Worm (Caenorhabditis elegans) whole organism, young adult: Measurements from ENCODE around the gene F35D11.4.

ENCODE experiments used
- B0261.1 ChIP-seq: sonication (generic microtip); optimal IDR thresholded peaks from 2 replicates; lab custom pipeline; 2016; ENCODE audit warnings: mild to moderate bottlenecking, missing genetic modification characterization, moderate library complexity, missing compliant biosample characterization
- F33H1.4 ChIP-seq: fragments of 200-800 bp; sonication (Bioruptor generic); IDR thresholded peaks from 2 replicates; pipeline ENCODE4 v1.3.6; 2022; ENCODE audit warnings: missing genetic modification reagents, missing genetic modification characterization, missing compliant biosample characterization
- F37B4.10 ChIP-seq: fragments of 200-800 bp; sonication (Bioruptor generic); IDR thresholded peaks from 2 replicates; pipeline ENCODE4 v1.3.6; 2022; ENCODE audit warnings: missing genetic modification characterization, missing compliant biosample characterization
- F49E8.2 ChIP-seq: sonication (generic microtip); optimal IDR thresholded peaks from 3 replicates; lab custom pipeline; 2017; ENCODE audit warnings: missing genetic modification characterization, mild to moderate bottlenecking, missing compliant biosample characterization, antibody characterized with exemption, moderate library complexity; ENCODE audit not compliant: insufficient read depth
- F52B5.7 ChIP-seq: sonication (generic microtip); optimal IDR thresholded peaks from 2 replicates; lab custom pipeline; 2016; ENCODE audit warnings: mild to moderate bottlenecking, missing genetic modification characterization, missing compliant biosample characterization
- K11D2.4 ChIP-seq: fragments of 200-800 bp; sonication (Bioruptor generic); IDR thresholded peaks from 2 replicates; pipeline ENCODE4 v1.3.6; 2022; ENCODE audit warnings: missing genetic modification reagents, missing genetic modification characterization, missing compliant biosample characterization
- K12H6.12 ChIP-seq: fragments of 200-800 bp; sonication (Bioruptor generic); optimal IDR thresholded peaks from 2 replicates; lab custom pipeline; 2018; ENCODE audit warnings: mild to moderate bottlenecking, missing genetic modification characterization, missing compliant biosample characterization
- T26A5.8 ChIP-seq: sonication (generic microtip); optimal IDR thresholded peaks from 2 replicates; lab custom pipeline; 2016; ENCODE audit warnings: missing genetic modification characterization, missing compliant biosample characterization
- Y53F4B.3 ChIP-seq: fragments of 200-800 bp; sonication (Bioruptor generic); IDR thresholded peaks from 2 replicates; pipeline ENCODE4 v1.3.6; 2022; ENCODE audit warnings: missing genetic modification reagents, missing genetic modification characterization, missing compliant biosample characterization
- Y56A3A.18 ChIP-seq: fragments of 200-800 bp; sonication (Bioruptor generic); IDR thresholded peaks from 2 replicates; pipeline ENCODE4 v1.3.6; 2022; ENCODE audit warnings: missing genetic modification reagents, missing genetic modification characterization, missing compliant biosample characterization
- akir-1 ChIP-seq: fragments of 200-800 bp; sonication (Bioruptor generic); optimal IDR thresholded peaks from 2 replicates; lab custom pipeline; 2018; ENCODE audit warnings: mild to moderate bottlenecking, missing genetic modification characterization, moderate library complexity, missing compliant biosample characterization
- ama-1 ChIP-seq, 3 experiments: fragments of 150-350 bp in 1 of 3; sonication (generic microtip) in 2 of 3; optimal IDR thresholded peaks; 2 replicates each; lab custom pipeline; 2014 to 2018; ENCODE audit warnings: missing biosample characterization in 2 of 3, missing genetic modification characterization in 2 of 3, missing genetic modification reagents in 2 of 3
- atf-7 ChIP-seq: sonication (generic microtip); optimal IDR thresholded peaks from 2 replicates; lab custom pipeline; 2017; ENCODE audit warnings: mild to moderate bottlenecking, missing genetic modification characterization, missing compliant biosample characterization
- bed-2 ChIP-seq: fragments of 200-800 bp; sonication (Bioruptor generic); IDR thresholded peaks from 2 replicates; pipeline ENCODE4 v1.3.6; 2022; ENCODE audit warnings: missing genetic modification reagents, missing genetic modification characterization, missing compliant biosample characterization
- ceh-58 ChIP-seq: fragments of 200-800 bp; sonication (Bioruptor generic); IDR thresholded peaks from 2 replicates; pipeline ENCODE4 v1.3.6; 2022; ENCODE audit warnings: missing genetic modification characterization, missing compliant biosample characterization
- ceh-91 ChIP-seq: fragments of 200-800 bp; sonication (Bioruptor generic); IDR thresholded peaks from 2 replicates; pipeline ENCODE4 v1.3.6; 2022; ENCODE audit warnings: missing genetic modification reagents, missing genetic modification characterization, missing compliant biosample characterization
- dox-1 ChIP-seq: fragments of 200-800 bp; sonication (Bioruptor generic); IDR thresholded peaks from 2 replicates; pipeline ENCODE4 v1.3.6; 2022; ENCODE audit warnings: missing genetic modification reagents, missing genetic modification characterization, missing compliant biosample characterization
- efl-1 ChIP-seq: fragments of 150-350 bp; optimal IDR thresholded peaks from 2 replicates; lab custom pipeline; 2014; ENCODE audit warnings: missing biosample characterization, missing genetic modification reagents, missing genetic modification characterization
- egl-18 ChIP-seq: fragments of 200-800 bp; sonication (Bioruptor generic); IDR thresholded peaks from 2 replicates; pipeline ENCODE4 v1.3.6; 2022; ENCODE audit warnings: missing genetic modification reagents, missing genetic modification characterization, missing compliant biosample characterization
- egl-44 ChIP-seq: fragments of 200-800 bp; sonication (Bioruptor generic); IDR thresholded peaks from 2 replicates; pipeline ENCODE4 v1.3.6; 2022; ENCODE audit warnings: missing genetic modification reagents, missing genetic modification characterization, missing compliant biosample characterization
- ets-4 ChIP-seq: fragments of 200-800 bp; sonication (Bioruptor generic); optimal IDR thresholded peaks from 2 replicates; lab custom pipeline; 2018; ENCODE audit warnings: mild to moderate bottlenecking, missing genetic modification characterization, missing compliant biosample characterization
- gei-17 ChIP-seq: fragments of 200-800 bp; sonication (Bioruptor generic); optimal IDR thresholded peaks from 2 replicates; lab custom pipeline; 2018; ENCODE audit warnings: mild to moderate bottlenecking, missing genetic modification characterization, missing compliant biosample characterization
- him-1 ChIP-seq: sonication (generic microtip); optimal IDR thresholded peaks from 2 replicates; lab custom pipeline; 2016; ENCODE audit warnings: missing genotype, missing genetic modification reagents, missing genetic modification characterization, missing compliant biosample characterization
- hlh-12 ChIP-seq: sonication (generic microtip); optimal IDR thresholded peaks from 2 replicates; lab custom pipeline; 2016; ENCODE audit warnings: missing genetic modification characterization, missing compliant biosample characterization
- hrde-1 ChIP-seq: sonication (generic microtip); optimal IDR thresholded peaks from 2 replicates; lab custom pipeline; 2016; ENCODE audit warnings: missing genetic modification characterization, mild to moderate bottlenecking, missing compliant biosample characterization, moderate library complexity, missing genotype, missing genetic modification reagents, borderline replicate concordance
- hsf-1 ChIP-seq: fragments of 200-800 bp; sonication (Bioruptor generic); IDR thresholded peaks from 2 replicates; pipeline ENCODE4 v1.3.6; 2022; ENCODE audit warnings: missing genetic modification reagents, missing genetic modification characterization, missing compliant biosample characterization
- lin-26 ChIP-seq: fragments of 200-800 bp; sonication (Bioruptor generic); IDR thresholded peaks from 2 replicates; pipeline ENCODE4 v1.3.6; 2022; ENCODE audit warnings: missing genetic modification reagents, missing genetic modification characterization, missing compliant biosample characterization
- lin-35 ChIP-seq, 3 experiments: fragments of 150-350 bp in 2 of 3; sonication (generic microtip) in 1 of 3; optimal IDR thresholded peaks; 2 replicates each; lab custom pipeline; 2014 to 2018; ENCODE audit warnings: missing biosample characterization in 3 of 3, missing genetic modification characterization in 3 of 3, missing genetic modification reagents in 3 of 3
- lsl-1 ChIP-seq: fragments of 200-800 bp; sonication (Bioruptor generic); optimal IDR thresholded peaks from 2 replicates; lab custom pipeline; 2018; ENCODE audit warnings: mild to moderate bottlenecking, missing genetic modification characterization, moderate library complexity, missing compliant biosample characterization
- madf-6 ChIP-seq: fragments of 200-800 bp; sonication (Bioruptor generic); IDR thresholded peaks from 2 replicates; pipeline ENCODE4 v1.3.6; 2022; ENCODE audit warnings: missing genetic modification reagents, missing genetic modification characterization, missing compliant biosample characterization
- madf-8 ChIP-seq: fragments of 200-800 bp; sonication (Bioruptor generic); conservative IDR thresholded peaks from 2 replicates; pipeline ENCODE4 v1.3.6; 2022; ENCODE audit warnings: missing genetic modification reagents, missing genetic modification characterization, missing compliant biosample characterization
- nfya-2 ChIP-seq: fragments of 200-800 bp; sonication (Bioruptor generic); IDR thresholded peaks from 2 replicates; pipeline ENCODE4 v1.3.6; 2022; ENCODE audit warnings: missing genetic modification reagents, missing genetic modification characterization, missing compliant biosample characterization
- nfyb-1 ChIP-seq: fragments of 200-800 bp; sonication (Bioruptor generic); IDR thresholded peaks from 2 replicates; pipeline ENCODE4 v1.3.6; 2022; ENCODE audit warnings: missing genetic modification reagents, missing genetic modification characterization, missing compliant biosample characterization
- nhr-27 ChIP-seq: fragments of 200-800 bp; sonication (Bioruptor generic); optimal IDR thresholded peaks from 2 replicates; lab custom pipeline; 2018; ENCODE audit warnings: mild to moderate bottlenecking, missing genetic modification characterization, moderate library complexity, missing compliant biosample characterization
- nhr-90 ChIP-seq: sonication (generic microtip); optimal IDR thresholded peaks from 2 replicates; lab custom pipeline; 2016; ENCODE audit warnings: missing genotype, mild to moderate bottlenecking, missing genetic modification characterization, missing compliant biosample characterization
- pha-4 ChIP-seq: fragments of 150-350 bp; sonication (generic microtip); optimal IDR thresholded peaks from 2 replicates; lab custom pipeline; 2014; ENCODE audit warnings: missing biosample characterization, missing genetic modification reagents, missing genetic modification characterization
- rec-8 ChIP-seq, 2 experiments: sonication (generic microtip); optimal IDR thresholded peaks; 2 replicates each; lab custom pipeline; 2016; ENCODE audit warnings: mild to moderate bottlenecking in 2 of 2, missing genetic modification characterization in 2 of 2, missing genetic modification reagents in 2 of 2, missing genotype in 2 of 2, missing biosample characterization in 1 of 2, missing compliant biosample characterization in 1 of 2, moderate library complexity in 1 of 2
- rpc-1 ChIP-seq, 2 experiments: fragments of 150-350 bp in 1 of 2; sonication (generic microtip) in 1 of 2; optimal IDR thresholded peaks; 2 replicates each; lab custom pipeline; 2014 to 2018; ENCODE audit warnings: missing biosample characterization in 1 of 2, missing genetic modification characterization in 1 of 2, missing genetic modification reagents in 1 of 2, missing genotype in 1 of 2
- sea-2 ChIP-seq: fragments of 200-800 bp; sonication (Bioruptor generic); IDR thresholded peaks from 2 replicates; pipeline ENCODE4 v1.3.6; 2022; ENCODE audit warnings: missing genetic modification characterization, missing compliant biosample characterization
- snpc-1.3 ChIP-seq: sonication (generic microtip); optimal IDR thresholded peaks from 2 replicates; lab custom pipeline; 2017; ENCODE audit warnings: missing genetic modification characterization, mild to moderate bottlenecking, missing compliant biosample characterization, antibody characterized with exemption, moderate library complexity, missing genotype, missing genetic modification reagents; ENCODE audit not compliant: insufficient read depth
- sptf-2 ChIP-seq: fragments of 200-800 bp; sonication (Bioruptor generic); optimal IDR thresholded peaks from 2 replicates; lab custom pipeline; 2018; ENCODE audit warnings: mild to moderate bottlenecking, missing genetic modification characterization, missing compliant biosample characterization
- tbx-9 ChIP-seq: sonication (generic microtip); optimal IDR thresholded peaks from 2 replicates; lab custom pipeline; 2016; ENCODE audit warnings: borderline replicate concordance, missing genetic modification characterization, inconsistent platforms, missing compliant biosample characterization
- unc-62 ChIP-seq: fragments of 150-350 bp; optimal IDR thresholded peaks from 2 replicates; lab custom pipeline; 2014; ENCODE audit warnings: missing biosample characterization, missing genetic modification reagents, missing genetic modification characterization
- xnd-1 ChIP-seq: sonication (generic microtip); optimal IDR thresholded peaks from 2 replicates; lab custom pipeline; 2016; ENCODE audit warnings: missing genotype, missing genetic modification reagents, missing genetic modification characterization, missing compliant biosample characterization
- ztf-26 ChIP-seq: sonication (generic microtip); optimal IDR thresholded peaks from 2 replicates; lab custom pipeline; 2017; ENCODE audit warnings: missing genetic modification characterization, missing compliant biosample characterization
- ztf-28 ChIP-seq: fragments of 200-800 bp; sonication (Bioruptor generic); IDR thresholded peaks from 2 replicates; pipeline ENCODE4 v1.3.6; 2022; ENCODE audit warnings: missing genetic modification reagents, missing genetic modification characterization, missing compliant biosample characterization

The F35D11.4 gene

DNA sequence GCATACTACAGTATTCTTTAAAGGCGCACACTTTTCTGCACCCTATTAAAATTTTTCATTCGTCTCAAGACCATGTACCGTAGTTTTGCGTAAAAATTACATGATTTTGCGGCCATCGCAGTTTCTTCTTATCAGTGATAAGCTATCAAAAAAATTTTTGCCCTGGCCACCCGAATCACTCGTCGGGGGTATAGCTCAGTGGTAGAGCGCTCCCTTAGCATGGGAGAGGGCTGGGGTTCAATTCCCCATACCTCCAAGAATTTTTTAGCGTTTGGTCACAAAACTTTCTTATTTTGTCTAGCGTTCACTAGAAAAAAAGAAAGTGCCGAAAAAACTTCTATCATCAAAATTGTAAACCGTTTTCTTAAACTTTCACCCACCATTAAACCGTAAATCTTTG lies 38.0 kb upstream of the F35D11.4 start (continued):
- TF ChIP-seq atf-7 (no peak), dox-1 (peak; percentile 25; the same call in 1 of the 2 replicates), snpc-1.3 (peak; percentile 16), nhr-90 (tag; lab: Kevin White, UChicago) (peak; percentile 46), Y56A3A.18 (GFP tag; lab: Robert Waterston, UW) (peak; percentile 33; the same call in 1 of the 2 replicates), K11D2.4 (GFP tag; lab: Robert Waterston, UW) (no peak), ets-4 (no peak), Y53F4B.3 (GFP tag; lab: Robert Waterston, UW) (no peak), B0261.1 (tag; lab: Kevin White, UChicago) (peak; percentile 73), sptf-2 (GFP tag; lab: Kevin White, UChicago) (no peak), T26A5.8 (tag; lab: Kevin White, UChicago) (no peak), ceh-58 (GFP tag; lab: Robert Waterston, UW) (no peak), nfyb-1 (GFP tag; lab: Robert Waterston, UW) (peak; percentile 59; the same call in 1 of the 2 replicates), rec-8 (tag; optimal IDR thresholded peaks at IDR 0.05; lab: Kevin White, UChicago) (no peak), efl-1 (no peak), nfya-2 (GFP tag; lab: Robert Waterston, UW) (no peak), unc-62 (GFP tag; lab: Kevin White, UChicago) (no peak), lsl-1 (GFP tag; lab: Kevin White, UChicago) (peak; percentile 58), hrde-1 (tag; lab: Kevin White, UChicago) (no peak), sea-2 (GFP tag; lab: Robert Waterston, UW) (no peak), egl-44 (GFP tag; lab: Robert Waterston, UW) (0 out of 2 replicates have a peak, but pooled peaks have one; percentile 22), ama-1 (optimal IDR thresholded peaks at IDR 0.05; lab: Kevin White, UChicago) (no peak), ama-1 (GFP tag; optimal IDR thresholded peaks at IDR 0.05; lab: Kevin White, UChicago) (peak in 1 of 2 experiments; percentile 12), lin-35 (GFP tag; optimal IDR thresholded peaks at IDR 0.05; lab: Kevin White, UChicago) (no peak), ztf-26 (tag; lab: Kevin White, UChicago) (no peak), akir-1 (GFP tag; lab: Kevin White, UChicago) (no peak), F37B4.10 (GFP tag; lab: Robert Waterston, UW) (no peak), F33H1.4 (GFP tag; lab: Robert Waterston, UW) (peak; percentile 45), egl-18 (GFP tag; lab: Robert Waterston, UW) (no peak), F52B5.7 (no peak), nhr-27 (tag; lab: Kevin White, UChicago) (no peak), lin-26 (GFP tag; lab: Robert Waterston, UW) (peak; percentile 77), hlh-12 (tag; lab: Kevin White, UChicago) (no peak), pha-4 (tag; lab: Kevin White, UChicago) (no peak), K12H6.12 (tag; lab: Kevin White, UChicago) (no peak), rpc-1 (optimal IDR thresholded peaks at IDR 0.05; lab: Kevin White, UChicago) (peak; percentile 55), rpc-1 (tag; optimal IDR thresholded peaks at IDR 0.05; lab: Kevin White, UChicago) (peak; percentile 82), madf-6 (GFP tag; lab: Robert Waterston, UW) (peak; percentile 42; the same call in 1 of the 2 replicates)

ce11 chrII:4566237-4566636 lies 37.0 kb upstream of the F35D11.4 start:
- TF ChIP-seq hsf-1 (GFP tag; lab: Robert Waterston, UW) (no peak), madf-8 (GFP tag; lab: Robert Waterston, UW) (peak; percentile 62; the same call in 1 of the 2 replicates), gei-17 (GFP tag; lab: Kevin White, UChicago) (no peak), him-1 (tag; lab: Kevin White, UChicago) (no peak), F49E8.2 (tag; lab: Kevin White, UChicago) (peak; percentile 7), nfya-2 (GFP tag; lab: Robert Waterston, UW) (no peak), tbx-9 (tag; lab: Kevin White, UChicago) (no peak), madf-6 (GFP tag; lab: Robert Waterston, UW) (peak; percentile 90), ztf-28 (GFP tag; lab: Robert Waterston, UW) (no peak), F33H1.4 (GFP tag; lab: Robert Waterston, UW) (peak; percentile 90), bed-2 (GFP tag; lab: Robert Waterston, UW) (no peak), lin-26 (GFP tag; lab: Robert Waterston, UW) (no peak), xnd-1 (peak; percentile 87), ceh-91 (GFP tag; lab: Robert Waterston, UW) (0 out of 2 replicates have a peak, but pooled peaks have one; percentile 47), sptf-2 (GFP tag; lab: Kevin White, UChicago) (no peak), lsl-1 (GFP tag; lab: Kevin White, UChicago) (peak; percentile 97)
